2 worm cellular contexts compared by ENCODE assay signal in the genomic region with DNA sequence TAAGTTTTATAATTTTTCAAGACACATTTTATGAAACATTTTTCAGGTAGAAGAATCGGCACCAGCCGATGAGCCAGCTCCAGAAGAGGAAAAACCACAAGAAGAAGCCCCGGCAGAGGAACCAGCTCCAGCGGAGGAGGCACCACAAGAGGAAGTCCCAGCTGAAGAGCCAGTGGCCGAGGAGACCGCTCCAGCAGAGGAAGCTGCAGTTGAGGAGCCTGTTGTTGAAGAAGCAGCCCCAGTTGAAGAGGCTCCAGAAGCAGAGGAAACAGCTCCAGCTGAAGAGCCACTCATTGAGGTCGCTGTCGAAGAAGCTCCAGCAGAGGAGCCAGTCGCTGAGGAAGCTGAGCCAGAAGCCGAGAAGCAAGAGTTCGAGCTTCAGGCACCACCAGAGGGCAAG.
A peak's percentile ranks its signal among the peaks of the same experiment; 100 is the strongest.
TF ChIP-seq lines count a peak whose summit lies in the region.

No protein-coding gene starts in this region.

TF ChIP-seq in whole organism, L4 larva, 104 proteins besides CTCF, POLR2A, EP300 and RAD21:
- TF ChIP-seq lin-13 (GFP tag; optimal IDR thresholded peaks at IDR 0.05; lab: Kevin White, UChicago), result no peak
- TF ChIP-seq set-16 (GFP tag; IDR thresholded peaks at IDR 0.05; lab: Robert Waterston, UW), result peak; percentile 95

TF ChIP-seq in whole organism, young adult, 124 proteins besides CTCF, POLR2A, EP300 and RAD21:
- TF ChIP-seq zfh-2 (GFP tag; conservative IDR thresholded peaks at IDR 0.05; lab: Robert Waterston, UW) (peak; percentile 73), fkh-3 (tag; optimal IDR thresholded peaks at IDR 0.05; lab: Kevin White, UChicago) (peak; percentile 12), egrh-3 (GFP tag; IDR thresholded peaks at IDR 0.05; lab: Robert Waterston, UW) (peak; percentile 87), nfya-1 (tag; optimal IDR thresholded peaks at IDR 0.05; lab: Kevin White, UChicago; ENCODE audit: borderline replicate concordance, insufficient read depth) (no peak), F22D6.2 (tag; optimal IDR thresholded peaks at IDR 0.05; lab: Kevin White, UChicago) (no peak)
